Fruit fly (Drosophila melanogaster) Kc167 (cell line): ENCODE measurements around the gene Erk7.

ENCODE experiments used
- Myc ChIP-seq: fragments of >200 bp; optimal IDR thresholded peaks from 2 replicates; lab custom pipeline; 2017; ENCODE audit warnings: missing external identifiers
- Sin3A ChIP-seq: fragments of >200 bp; optimal IDR thresholded peaks from 2 replicates; lab custom pipeline; 2018; ENCODE audit warnings: missing external identifiers
- h ChIP-seq: fragments of >200 bp; optimal IDR thresholded peaks from 3 replicates; lab custom pipeline; 2018; ENCODE audit warnings: missing external identifiers
- insv ChIP-seq: fragments of >200 bp; optimal IDR thresholded peaks from 3 replicates; lab custom pipeline; 2018; ENCODE audit warnings: missing external identifiers
- psq ChIP-seq: fragments of >200 bp; optimal IDR thresholded peaks from 2 replicates; lab custom pipeline; 2017; ENCODE audit warnings: missing external identifiers
- ttk ChIP-seq: sonication (Bioruptor generic); optimal IDR thresholded peaks from 2 replicates; lab custom pipeline; 2017; ENCODE audit warnings: missing external identifiers

Gene Erk7

dm6 chrX:9267598-9267997 lies at the start of gene Erk7:
TSS of gene Erk7 (minus strand) at chrX:9267698.
- TF ChIP-seq Myc (lab: Kevin White, UChicago) (no peak), psq (no peak)

- TF ChIP-seq Myc (lab: Kevin White, UChicago) (no peak), psq (no peak), insv (lab: Kevin White, UChicago) (no peak), Sin3A (lab: Kevin White, UChicago) (no peak), ttk (lab: Kevin White, UChicago) (no peak), h (lab: Kevin White, UChicago) (no peak)
These were observed 49.6 kb upstream of the Erk7 start for dm6 chrX:9317100-9317499.

DNA sequence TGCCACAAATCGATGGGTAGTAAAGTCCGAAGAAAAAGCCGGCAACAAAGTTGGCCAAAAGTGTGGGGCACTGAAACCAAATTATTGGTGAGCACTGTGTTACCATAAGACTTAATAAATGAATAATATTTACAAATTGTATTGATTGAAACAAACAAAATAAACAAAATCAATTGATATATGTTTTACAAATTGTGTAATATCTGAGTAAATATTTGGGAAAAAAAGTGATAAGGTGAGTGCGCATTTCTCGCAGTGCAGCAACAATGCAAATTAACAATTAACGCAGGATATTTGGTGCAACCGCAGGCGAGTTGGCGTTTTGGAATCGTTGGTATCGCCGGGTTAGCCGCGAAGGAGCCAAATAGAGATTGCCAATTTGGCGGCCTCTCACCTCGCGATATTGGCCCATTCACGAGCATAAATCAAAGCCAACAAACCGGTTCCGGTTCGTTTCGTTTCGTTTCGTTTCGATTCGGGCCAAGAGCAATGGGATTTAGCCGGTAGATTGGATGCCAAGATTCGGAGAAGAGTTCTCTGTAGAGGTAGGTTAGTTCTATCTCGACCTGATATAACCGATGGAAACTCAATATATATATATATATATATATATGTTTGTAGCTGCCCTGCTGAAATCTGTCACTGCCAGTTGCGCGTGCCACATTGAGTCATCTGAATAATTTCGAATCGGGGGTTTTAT lies 42.6 kb upstream of the Erk7 start:
- TF ChIP-seq Sin3A (lab: Kevin White, UChicago) (no peak), ttk (lab: Kevin White, UChicago) (no peak), Myc (lab: Kevin White, UChicago) (no peak), insv (lab: Kevin White, UChicago) (no peak), h (lab: Kevin White, UChicago) (no peak), psq (no peak)

DNA sequence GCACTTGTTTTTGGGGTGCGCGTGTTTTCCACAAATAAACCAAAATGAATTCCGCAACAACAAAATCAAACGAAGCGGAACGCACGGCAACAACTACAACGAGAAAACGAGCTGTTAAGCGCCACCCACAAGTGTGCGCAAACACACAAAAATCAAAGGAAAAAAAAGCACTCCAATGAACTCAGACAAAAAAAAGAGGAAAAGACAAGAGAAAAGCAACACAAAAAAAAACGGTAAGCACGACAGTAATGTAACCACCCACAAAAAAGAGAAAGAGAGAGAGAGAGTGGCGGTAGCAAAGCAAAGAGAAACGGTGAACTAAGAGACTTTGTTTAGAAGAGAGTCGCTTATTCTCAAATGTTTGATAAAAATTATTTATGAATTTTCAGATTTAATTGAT lies 38.2 kb upstream of the Erk7 start:
- TF ChIP-seq Myc (lab: Kevin White, UChicago) (no peak), h (lab: Kevin White, UChicago) (no peak), ttk (lab: Kevin White, UChicago) (no peak), insv (lab: Kevin White, UChicago) (no peak), psq (no peak), Sin3A (lab: Kevin White, UChicago) (no peak)

DNA sequence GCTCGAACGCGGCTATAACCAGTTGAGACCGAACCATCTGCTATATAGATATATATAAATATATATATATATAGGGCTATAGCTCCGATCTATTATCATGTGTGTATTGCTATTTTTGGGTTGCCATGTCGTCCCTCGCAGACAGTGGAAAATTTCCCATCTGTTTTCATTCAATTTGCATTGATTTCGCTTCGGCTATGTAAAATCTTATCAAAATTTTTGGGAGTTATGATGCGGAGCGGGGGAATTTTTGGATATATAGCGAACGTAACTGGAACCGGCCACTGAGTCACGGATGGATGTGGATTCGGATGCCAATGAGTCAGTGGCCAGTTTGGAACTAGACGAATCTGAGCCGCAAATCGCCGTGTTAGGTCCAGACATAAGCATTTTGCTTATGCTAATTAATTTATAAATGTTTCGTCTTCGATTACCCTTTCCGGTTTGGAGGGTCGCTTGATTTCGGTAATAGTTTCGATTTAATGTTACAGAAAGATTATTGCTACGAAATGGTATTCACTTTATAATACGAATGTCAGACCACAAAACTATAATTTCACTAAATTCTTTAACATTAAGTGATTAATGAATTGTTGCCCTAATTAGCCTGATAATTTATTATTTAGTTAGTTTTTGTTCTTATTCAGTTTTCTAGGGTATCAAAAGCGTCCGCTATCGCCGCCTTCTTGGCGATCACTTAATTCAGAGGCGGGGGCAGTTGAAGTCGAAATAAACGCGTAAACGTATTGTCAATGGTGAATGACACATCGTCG lies 30.3 kb upstream of the Erk7 start:
- TF ChIP-seq Sin3A (lab: Kevin White, UChicago) (no peak), ttk (lab: Kevin White, UChicago) (no peak), Myc (lab: Kevin White, UChicago) (no peak), h (lab: Kevin White, UChicago) (no peak), psq (no peak), insv (lab: Kevin White, UChicago) (no peak)

dm6 chrX:9296518-9296917 lies 29.0 kb upstream of the Erk7 start:
- TF ChIP-seq insv (lab: Kevin White, UChicago): no peak

DNA sequence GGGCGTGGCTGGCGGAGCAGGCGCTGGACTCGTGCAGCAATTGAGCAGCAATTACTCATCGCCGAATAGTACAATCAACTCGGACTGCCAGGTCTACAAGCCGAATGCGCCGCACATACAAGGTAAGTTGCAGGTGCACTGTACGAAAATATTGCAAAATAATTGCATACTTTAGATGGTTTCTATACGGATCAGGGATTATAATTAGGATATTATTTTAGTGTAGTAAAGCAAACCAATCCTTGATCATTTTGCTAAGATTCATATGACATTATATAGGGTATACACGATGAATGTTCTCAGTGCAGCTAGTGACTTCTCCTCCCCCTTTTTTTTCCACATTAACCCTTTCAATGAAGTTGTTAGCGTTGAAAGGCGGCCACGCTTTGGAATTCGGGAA lies 28.0 kb upstream of the Erk7 start:
- TF ChIP-seq ttk (lab: Kevin White, UChicago): no peak

DNA sequence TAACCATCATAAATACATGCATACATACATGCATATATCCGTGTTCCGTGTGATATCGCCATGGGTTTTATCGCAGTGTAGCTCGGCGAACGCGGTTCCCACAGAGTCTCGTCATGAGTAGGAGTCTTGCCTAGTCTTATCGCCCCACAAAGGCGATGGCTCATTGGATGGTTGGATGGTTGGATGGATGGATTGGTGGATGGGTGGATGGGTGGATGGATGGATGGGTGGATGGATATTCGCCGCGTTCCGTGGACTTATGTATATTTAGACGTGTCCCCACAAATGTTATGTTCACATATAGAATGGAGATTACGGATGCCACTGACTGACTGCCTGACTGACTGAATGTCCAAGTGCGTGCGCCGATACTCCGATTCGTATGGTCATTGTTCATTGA lies 23.8 kb upstream of the Erk7 start:
- TF ChIP-seq psq: no peak
- no peak for TF ChIP-seq h (lab: Kevin White, UChicago)
- no peak for TF ChIP-seq Sin3A (lab: Kevin White, UChicago)
- TF ChIP-seq Myc (lab: Kevin White, UChicago): no peak
- no peak for TF ChIP-seq ttk (lab: Kevin White, UChicago)
- TF ChIP-seq insv (lab: Kevin White, UChicago): no peak

DNA sequence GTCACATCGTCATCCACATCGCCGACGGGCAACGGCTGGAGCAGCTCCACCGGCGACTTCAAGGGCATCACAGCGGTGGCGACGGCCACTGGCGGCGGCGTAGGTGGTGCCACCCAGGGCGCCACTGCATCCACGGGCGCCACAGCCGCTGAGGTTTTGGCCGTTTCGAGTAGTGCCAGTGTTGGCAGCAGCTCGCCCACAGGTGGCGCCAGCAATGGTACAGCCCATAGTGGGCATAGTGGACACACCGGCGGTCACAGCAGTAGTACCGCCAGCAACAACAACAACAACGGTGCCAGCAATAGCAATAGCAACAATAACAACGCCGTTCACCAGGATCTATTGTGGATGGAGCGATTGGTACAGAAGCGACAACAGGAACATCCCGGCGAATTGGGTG lies 18.9 kb upstream of the Erk7 start:
- TF ChIP-seq psq: no peak
- TF ChIP-seq Sin3A (lab: Kevin White, UChicago): no peak

dm6 chrX:9284024-9284738 lies 16.7 kb upstream of the Erk7 start, which contains the start of gene lz:
TSS of gene lz (plus strand) at chrX:9284649.
- no peak for TF ChIP-seq psq
- no peak for TF ChIP-seq insv (lab: Kevin White, UChicago)
- no peak for TF ChIP-seq h (lab: Kevin White, UChicago)
- no peak for TF ChIP-seq ttk (lab: Kevin White, UChicago)
- no peak for TF ChIP-seq Myc (lab: Kevin White, UChicago)
- TF ChIP-seq Sin3A (lab: Kevin White, UChicago): no peak

DNA sequence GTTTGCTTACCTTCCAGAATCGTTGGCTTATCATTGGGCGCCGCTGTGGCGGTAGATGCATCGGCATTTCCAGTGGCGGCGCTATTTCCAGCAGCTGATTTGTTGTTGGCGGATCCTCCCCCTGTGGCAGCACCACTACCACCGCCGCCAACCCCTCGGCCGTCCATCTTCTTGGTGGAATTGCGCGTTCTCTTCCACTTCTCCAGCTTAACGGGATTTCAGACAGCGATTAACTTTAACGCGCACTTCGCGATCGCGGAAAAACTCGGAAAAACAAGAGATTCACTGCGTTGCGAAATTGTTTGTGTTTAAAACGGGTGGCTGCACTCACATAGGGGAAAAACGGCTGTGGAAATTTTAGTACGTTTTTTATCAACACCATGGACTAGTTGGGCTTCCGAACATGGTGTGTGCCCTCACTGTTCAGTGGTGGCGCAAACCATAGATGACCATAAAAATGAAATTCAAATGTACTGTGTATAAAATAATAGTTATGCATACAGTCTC lies 15.3 kb upstream of the Erk7 start, which contains the start of gene c11.1:
Gene c11.1 (minus strand): TSS at position 335 of the 507 bp plus-strand sequence.
- TF ChIP-seq Sin3A (lab: Kevin White, UChicago): no peak
- no peak for TF ChIP-seq insv (lab: Kevin White, UChicago)
- no peak for TF ChIP-seq ttk (lab: Kevin White, UChicago)
- TF ChIP-seq psq: no peak
- no peak for TF ChIP-seq Myc (lab: Kevin White, UChicago)
- no peak for TF ChIP-seq h (lab: Kevin White, UChicago)
